Worm (Caenorhabditis elegans) whole organism, L2 larva: Measurements from ENCODE around the gene nas-24.
A peak's percentile ranks its signal among the peaks of the same experiment; 100 is the strongest.

Source experiments
- C34F6.9 ChIP-seq: fragments of 150-350 bp; optimal IDR thresholded peaks from 2 replicates; lab custom pipeline; 2014; ENCODE audit warnings: missing biosample characterization, missing genetic modification characterization
- R02D3.7 ChIP-seq: fragments of 150-350 bp; optimal IDR thresholded peaks from 2 replicates; lab custom pipeline; 2014; ENCODE audit warnings: missing biosample characterization, missing genetic modification characterization
- Y55F3AM.14 ChIP-seq: fragments of 200-800 bp; sonication (Bioruptor generic); optimal IDR thresholded peaks from 2 replicates; lab custom pipeline; 2018; ENCODE audit warnings: mild to moderate bottlenecking, missing genetic modification characterization, missing compliant biosample characterization
- alr-1 ChIP-seq: fragments of 150-350 bp; optimal IDR thresholded peaks from 2 replicates; lab custom pipeline; 2014; ENCODE audit warnings: missing biosample characterization, missing genetic modification characterization
- ama-1 ChIP-seq: fragments of 150-350 bp; optimal IDR thresholded peaks from 2 replicates; lab custom pipeline; 2018; ENCODE audit warnings: inconsistent platforms
- blmp-1 ChIP-seq: sonication (generic microtip); optimal IDR thresholded peaks from 2 replicates; lab custom pipeline; 2017; ENCODE audit warnings: missing genetic modification characterization, mild to moderate bottlenecking, missing compliant biosample characterization, antibody characterized with exemption, moderate library complexity; ENCODE audit not compliant: insufficient read depth
- ceh-16 ChIP-seq: fragments of 150-350 bp; optimal IDR thresholded peaks from 2 replicates; lab custom pipeline; 2014; ENCODE audit warnings: missing biosample characterization, missing genetic modification characterization
- ceh-82 ChIP-seq: fragments of 150-350 bp; optimal IDR thresholded peaks from 2 replicates; lab custom pipeline; 2014; ENCODE audit warnings: missing biosample characterization, missing genetic modification characterization
- crh-2 ChIP-seq: sonication (generic microtip); optimal IDR thresholded peaks from 2 replicates; lab custom pipeline; 2017; ENCODE audit warnings: missing biosample characterization, missing genetic modification characterization
- dmd-4 ChIP-seq: sonication (generic microtip); optimal IDR thresholded peaks from 2 replicates; lab custom pipeline; 2017; ENCODE audit warnings: missing biosample characterization, missing genetic modification characterization
- egl-27 ChIP-seq: sonication (generic microtip); optimal IDR thresholded peaks from 3 replicates; lab custom pipeline; 2017; ENCODE audit warnings: missing biosample characterization, missing genetic modification reagents, missing genetic modification characterization
- elt-1 ChIP-seq: fragments of 150-350 bp; optimal IDR thresholded peaks from 2 replicates; lab custom pipeline; 2014; ENCODE audit warnings: missing biosample characterization, missing genetic modification characterization
- elt-3 ChIP-seq: sonication (generic microtip); optimal IDR thresholded peaks from 2 replicates; lab custom pipeline; 2017; ENCODE audit warnings: missing biosample characterization, missing genetic modification characterization
- fos-1 ChIP-seq: fragments of 150-350 bp; optimal IDR thresholded peaks from 2 replicates; lab custom pipeline; 2014; ENCODE audit warnings: missing biosample characterization, missing genetic modification characterization
- gmeb-1 ChIP-seq: fragments of 150-350 bp; optimal IDR thresholded peaks from 2 replicates; lab custom pipeline; 2014; ENCODE audit warnings: missing biosample characterization, missing genetic modification characterization
- lin-11 ChIP-seq: fragments of 150-350 bp; sonication (generic microtip); optimal IDR thresholded peaks from 2 replicates; lab custom pipeline; 2014; ENCODE audit warnings: missing biosample characterization, missing genetic modification characterization, inconsistent platforms, mixed read lengths
- lin-13 ChIP-seq: fragments of 150-350 bp; optimal IDR thresholded peaks from 2 replicates; lab custom pipeline; 2014; ENCODE audit warnings: missing biosample characterization, missing genetic modification reagents, missing genetic modification characterization
- lin-39 ChIP-seq: fragments of 150-350 bp; optimal IDR thresholded peaks from 2 replicates; lab custom pipeline; 2014; ENCODE audit warnings: missing biosample characterization, missing genetic modification reagents, missing genetic modification characterization
- lsy-2 ChIP-seq, 2 experiments: fragments of 150-350 bp in 1 of 2; sonication (generic microtip) in 1 of 2; optimal IDR thresholded peaks; 2 replicates each; lab custom pipeline; 2014 to 2017; ENCODE audit warnings: missing biosample characterization in 2 of 2, missing genetic modification characterization in 2 of 2
- mab-5 ChIP-seq: fragments of 150-350 bp; optimal IDR thresholded peaks from 2 replicates; lab custom pipeline; 2014; ENCODE audit warnings: missing biosample characterization, missing genetic modification characterization
- mdl-1 ChIP-seq, 2 experiments: fragments of 150-350 bp in 1 of 2; sonication (generic microtip) in 1 of 2; optimal IDR thresholded peaks; 2 replicates each; lab custom pipeline; 2017; ENCODE audit warnings: missing biosample characterization in 2 of 2, missing genetic modification characterization in 2 of 2
- nhr-10 ChIP-seq: sonication (generic microtip); optimal IDR thresholded peaks from 2 replicates; lab custom pipeline; 2017; ENCODE audit warnings: missing biosample characterization, missing genetic modification characterization
- nhr-11 ChIP-seq: fragments of 150-350 bp; optimal IDR thresholded peaks from 2 replicates; lab custom pipeline; 2014; ENCODE audit warnings: missing biosample characterization, missing genetic modification characterization
- nhr-12 ChIP-seq: fragments of 150-350 bp; optimal IDR thresholded peaks from 2 replicates; lab custom pipeline; 2014; ENCODE audit warnings: missing biosample characterization, missing genetic modification characterization
- nhr-129 ChIP-seq: fragments of 150-350 bp; optimal IDR thresholded peaks from 2 replicates; lab custom pipeline; 2014; ENCODE audit warnings: missing biosample characterization, missing genetic modification characterization
- nhr-21 ChIP-seq: fragments of 150-350 bp; optimal IDR thresholded peaks from 2 replicates; lab custom pipeline; 2014; ENCODE audit warnings: missing biosample characterization, missing genetic modification characterization
- nhr-25 ChIP-seq: fragments of 150-350 bp; sonication (generic microtip); optimal IDR thresholded peaks from 3 replicates; lab custom pipeline; 2014; ENCODE audit warnings: missing biosample characterization, missing genetic modification characterization
- nhr-6 ChIP-seq: fragments of 150-350 bp; optimal IDR thresholded peaks from 2 replicates; lab custom pipeline; 2014; ENCODE audit warnings: missing biosample characterization, missing genetic modification characterization
- nhr-77 ChIP-seq: fragments of 150-350 bp; optimal IDR thresholded peaks from 2 replicates; lab custom pipeline; 2014; ENCODE audit warnings: missing biosample characterization, missing genetic modification characterization
- peb-1 ChIP-seq: fragments of 150-350 bp; optimal IDR thresholded peaks from 2 replicates; lab custom pipeline; 2014; ENCODE audit warnings: missing biosample characterization, missing genetic modification characterization
- sem-4 ChIP-seq: fragments of 150-350 bp; optimal IDR thresholded peaks from 2 replicates; lab custom pipeline; 2014; ENCODE audit warnings: missing biosample characterization, missing genetic modification reagents, missing genetic modification characterization
- sma-3 ChIP-seq: sonication (generic microtip); optimal IDR thresholded peaks from 2 replicates; lab custom pipeline; 2016; ENCODE audit warnings: missing genetic modification reagents, missing genetic modification characterization, missing compliant biosample characterization
- sma-9 ChIP-seq, 2 experiments: fragments of 150-350 bp in 1 of 2; sonication (generic microtip) in 1 of 2; optimal IDR thresholded peaks; 2 replicates each; lab custom pipeline; 2014 to 2016; ENCODE audit warnings: missing genetic modification characterization in 2 of 2, mild to moderate bottlenecking in 1 of 2, missing biosample characterization in 1 of 2, missing compliant biosample characterization in 1 of 2, missing genetic modification reagents in 1 of 2, moderate library complexity in 1 of 2
- snpc-4 ChIP-seq: fragments of 150-350 bp; optimal IDR thresholded peaks from 2 replicates; lab custom pipeline; 2014; ENCODE audit warnings: missing biosample characterization, missing genetic modification characterization
- unc-39 ChIP-seq: fragments of 150-350 bp; optimal IDR thresholded peaks from 2 replicates; lab custom pipeline; 2014; ENCODE audit warnings: missing biosample characterization, missing genetic modification characterization
- unc-55 ChIP-seq: fragments of 150-350 bp; sonication (generic microtip); optimal IDR thresholded peaks from 3 replicates; lab custom pipeline; 2014; ENCODE audit warnings: missing biosample characterization, missing genetic modification reagents, missing genetic modification characterization
- unc-62 ChIP-seq: fragments of 150-350 bp; optimal IDR thresholded peaks from 2 replicates; lab custom pipeline; 2014; ENCODE audit warnings: missing biosample characterization, missing genetic modification reagents, missing genetic modification characterization
- zag-1 ChIP-seq: fragments of 150-350 bp; optimal IDR thresholded peaks from 2 replicates; lab custom pipeline; 2014; ENCODE audit warnings: missing biosample characterization, missing genetic modification characterization
- ztf-1 ChIP-seq: fragments of 200-800 bp; sonication (Bioruptor generic); conservative IDR thresholded peaks from 2 replicates; pipeline ENCODE4 v1.3.6; 2022; ENCODE audit warnings: missing genetic modification characterization, missing compliant biosample characterization
- ztf-4 ChIP-seq: fragments of 150-350 bp; optimal IDR thresholded peaks from 2 replicates; lab custom pipeline; 2014; ENCODE audit warnings: missing biosample characterization, missing genetic modification characterization

The nas-24 gene

DNA sequence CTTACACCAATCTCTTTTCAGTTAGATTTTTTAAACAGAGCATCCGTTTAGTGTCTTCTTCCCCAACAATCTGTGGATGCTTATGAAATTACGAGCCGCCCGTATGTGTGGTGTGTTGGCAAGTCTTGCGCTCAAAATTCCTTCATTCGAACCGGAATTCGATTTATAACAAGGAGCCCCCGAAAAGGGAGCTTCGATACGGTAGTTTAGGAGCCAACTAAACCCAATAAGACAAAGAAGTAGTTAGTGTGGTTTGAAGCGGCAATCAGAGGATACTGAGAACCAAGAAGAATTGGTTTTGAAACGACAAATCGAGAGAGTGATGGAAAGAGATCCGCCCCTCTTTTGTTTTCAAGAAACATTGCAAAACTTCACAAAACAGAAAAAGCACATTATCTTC is 43.1 kb downstream of the nas-24 start:
- TF ChIP-seq nhr-77 (no peak), elt-1 (tag; lab: Kevin White, UChicago) (no peak), unc-62 (GFP tag; lab: Kevin White, UChicago) (no peak), peb-1 (tag; lab: Kevin White, UChicago) (no peak), unc-55 (GFP tag; lab: Kevin White, UChicago) (no peak)

DNA sequence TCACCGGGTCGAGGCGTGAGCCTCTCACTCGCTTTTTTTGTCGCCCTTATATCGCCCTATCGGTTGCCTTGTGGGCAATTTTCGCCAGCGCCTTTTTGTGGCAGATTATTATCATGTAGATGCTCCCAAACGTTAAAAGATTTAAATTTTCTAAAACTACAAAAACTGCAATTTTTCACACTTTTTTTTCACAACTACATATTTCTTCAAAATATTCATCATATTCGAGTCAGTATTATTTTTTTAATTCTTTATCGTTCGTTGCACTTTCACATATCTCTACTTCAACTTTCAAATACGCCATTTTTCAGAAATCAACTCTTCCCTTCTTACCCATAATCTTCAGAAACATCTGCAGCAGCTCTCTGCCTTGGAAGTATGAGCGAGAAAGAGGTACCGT is 43.7 kb downstream of the nas-24 start, which contains the start of gene ceh-24:
Gene ceh-24, plus strand, starts transcription at position 301 of the 400 bp plus-strand sequence.
- TF ChIP-seq R02D3.7 (tag; lab: Kevin White, UChicago) (no peak), ama-1 (lab: Kevin White, UChicago) (no peak), gmeb-1 (tag; lab: Kevin White, UChicago) (no peak), C34F6.9 (tag; lab: Kevin White, UChicago) (no peak), alr-1 (no peak), lin-39 (tag; lab: Kevin White, UChicago) (no peak), lin-13 (no peak)

DNA sequence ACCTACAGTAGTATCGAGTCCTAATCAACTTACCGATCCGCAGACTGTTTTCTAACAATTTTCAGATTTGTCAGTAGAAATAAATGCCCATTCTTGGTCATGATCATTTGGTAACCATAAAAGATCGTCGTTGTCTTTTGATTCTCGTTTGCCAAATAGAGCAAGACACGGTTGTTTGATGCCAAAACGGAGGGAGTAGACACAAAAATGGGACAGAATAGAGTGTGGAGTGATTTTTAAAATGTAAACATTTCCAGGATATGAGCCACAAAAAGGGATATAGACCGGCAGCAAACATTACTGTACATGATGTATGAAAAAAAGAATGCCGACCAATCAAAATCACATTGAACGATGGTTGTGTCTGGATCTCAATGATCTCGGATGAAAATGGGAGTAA is 47.7 kb downstream of the nas-24 start, which contains the start of gene F55B12.2:
Gene F55B12.2, minus strand, starts transcription at position 101 of the 400 bp plus-strand sequence.
- TF ChIP-seq elt-1 (tag; lab: Kevin White, UChicago) = no peak
- no peak for TF ChIP-seq nhr-6
- TF ChIP-seq dmd-4 (tag; lab: Kevin White, UChicago) = no peak
- no peak for TF ChIP-seq nhr-129 (tag; lab: Kevin White, UChicago)
- TF ChIP-seq egl-27 (tag; lab: Kevin White, UChicago) = no peak
- no peak for TF ChIP-seq blmp-1 (tag; lab: Kevin White, UChicago)
- no peak for TF ChIP-seq unc-55 (GFP tag; lab: Kevin White, UChicago)
- TF ChIP-seq peb-1 (tag; lab: Kevin White, UChicago) = no peak
- no peak for TF ChIP-seq ceh-16 (tag; lab: Kevin White, UChicago)
- no peak for TF ChIP-seq nhr-25
- TF ChIP-seq ceh-82 (tag; lab: Kevin White, UChicago) = no peak

DNA sequence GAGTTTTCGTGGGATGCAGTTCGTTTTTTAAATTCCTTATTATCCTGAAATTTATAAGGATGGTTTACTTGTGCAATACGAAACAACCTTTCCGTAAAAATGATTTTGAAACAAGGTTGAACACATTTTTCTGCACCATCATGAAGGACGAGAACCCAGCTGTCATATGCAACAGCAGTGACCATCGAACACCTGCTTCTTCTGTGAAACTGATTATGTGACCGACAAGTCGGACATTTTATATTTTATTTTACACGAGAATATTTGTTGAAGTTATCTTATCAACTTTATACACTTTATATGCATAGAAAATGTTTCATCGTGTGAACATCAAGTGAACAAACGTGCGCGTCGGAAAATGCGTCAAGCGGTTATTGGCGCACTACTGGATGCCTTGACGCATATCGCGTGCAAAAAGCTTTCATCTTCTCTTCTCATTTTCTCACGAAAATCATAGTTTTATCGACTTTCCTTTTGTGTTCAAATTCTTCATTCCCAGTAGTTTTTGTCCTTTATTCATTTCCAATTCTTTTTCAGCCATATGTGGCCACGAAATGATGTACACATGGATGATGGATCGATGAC is 49.7 kb downstream of the nas-24 start, which contains the start of gene sel-10:
Gene sel-10, plus strand, starts transcription at position 538 of the 585 bp plus-strand sequence.
- TF ChIP-seq alr-1 (no peak), sma-3 (peak; percentile 68), mab-5 (peak; percentile 39), crh-2 (tag; lab: Kevin White, UChicago) (peak; percentile 60), snpc-4 (peak; percentile 41), ama-1 (lab: Kevin White, UChicago) (no peak), unc-55 (GFP tag; lab: Kevin White, UChicago) (peak; percentile 85), elt-1 (tag; lab: Kevin White, UChicago) (no peak), nhr-21 (tag; lab: Kevin White, UChicago) (peak; percentile 27), egl-27 (tag; lab: Kevin White, UChicago) (peak; percentile 37), Y55F3AM.14 (GFP tag; lab: Kevin White, UChicago) (no peak), mdl-1 (tag; optimal IDR thresholded peaks at IDR 0.05; lab: Kevin White, UChicago) (no peak), sem-4 (peak; percentile 55), lin-11 (tag; lab: Kevin White, UChicago) (peak; percentile 29), nhr-6 (no peak), ztf-4 (tag; lab: Kevin White, UChicago) (peak; percentile 5), C34F6.9 (tag; lab: Kevin White, UChicago) (peak; percentile 89), nhr-12 (no peak), unc-62 (GFP tag; lab: Kevin White, UChicago) (no peak), lsy-2 (tag; optimal IDR thresholded peaks at IDR 0.05; lab: Kevin White, UChicago) (peak; percentile 78 to 87), nhr-11 (tag; lab: Kevin White, UChicago) (no peak), nhr-129 (tag; lab: Kevin White, UChicago) (peak; percentile 83), zag-1 (tag; lab: Kevin White, UChicago) (no peak), sma-9 (GFP tag; optimal IDR thresholded peaks at IDR 0.05; lab: Kevin White, UChicago) (peak; percentile 79), sma-9 (tag; optimal IDR thresholded peaks at IDR 0.05; lab: Kevin White, UChicago) (no peak), lin-39 (tag; lab: Kevin White, UChicago) (no peak), elt-3 (tag; lab: Kevin White, UChicago) (no peak), gmeb-1 (tag; lab: Kevin White, UChicago) (peak; percentile 81), fos-1 (peak; percentile 75), lin-13 (peak; percentile 49), ztf-1 (GFP tag; lab: Robert Waterston, UW) (no peak), unc-39 (tag; lab: Kevin White, UChicago) (no peak), nhr-77 (no peak), nhr-10 (tag; lab: Kevin White, UChicago) (no peak)
